Worm (Caenorhabditis elegans): ENCODE measurements around the gene Y39A1A.18.

Gene Y39A1A.18

DNA sequence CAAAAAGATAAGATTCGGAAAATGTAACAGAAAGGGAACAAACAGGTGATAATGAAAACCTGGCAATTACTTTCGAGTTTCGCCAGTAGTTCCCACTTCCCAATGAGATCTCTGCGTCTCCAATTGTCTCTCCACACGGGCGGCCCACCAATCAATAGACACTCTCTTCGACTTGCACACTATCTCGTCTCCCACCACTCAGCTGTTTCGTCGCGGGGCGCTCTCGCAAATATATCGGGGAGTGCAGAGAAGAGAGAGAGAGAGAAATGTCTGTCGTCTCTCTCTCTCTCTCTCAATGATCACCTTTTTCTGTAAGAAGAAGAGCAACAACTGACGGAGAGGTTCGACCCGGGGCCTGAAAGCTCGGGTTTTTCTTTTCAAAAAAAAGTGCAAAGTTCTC lies 25.9 kb upstream of the Y39A1A.18 start (continued):
- TF ChIP-seq pbrm-1 (GFP tag; IDR thresholded peaks at IDR 0.05) (peak; percentile 79), bed-2 (GFP tag; IDR thresholded peaks at IDR 0.05) (no peak), egl-44 (GFP tag; IDR thresholded peaks at IDR 0.05) (peak; percentile 59; the same call in 1 of the 2 replicates), ceh-40 (GFP tag; IDR thresholded peaks at IDR 0.05) (no peak), F37B4.10 (GFP tag; IDR thresholded peaks at IDR 0.05) (no peak), mxl-1 (tag; optimal IDR thresholded peaks at IDR 0.05) (no peak), F57A8.1 (GFP tag; optimal IDR thresholded peaks at IDR 0.05) (no peak), ceh-79 (tag; optimal IDR thresholded peaks at IDR 0.05) (no peak), tbp1 (GFP tag; optimal IDR thresholded peaks at IDR 0.05) (peak; percentile 58), ztf-18 (tag; optimal IDR thresholded peaks at IDR 0.05) (peak; percentile 44), akir-1 (GFP tag; optimal IDR thresholded peaks at IDR 0.05) (no peak), rpc-1 (optimal IDR thresholded peaks at IDR 0.05) (no peak), rpc-1 (tag; optimal IDR thresholded peaks at IDR 0.05) (no peak), him-1 (tag; optimal IDR thresholded peaks at IDR 0.05) (no peak), F33H1.4 (GFP tag; IDR thresholded peaks at IDR 0.05) (no peak; the same call in 1 of the 2 replicates), C06A6.2 (GFP tag; conservative IDR thresholded peaks at IDR 0.05) (peak; percentile 68; the same call in 1 of the 2 replicates), hlh-12 (tag; optimal IDR thresholded peaks at IDR 0.05) (no peak), F22D6.2 (tag; optimal IDR thresholded peaks at IDR 0.05) (no peak), nhr-120 (GFP tag; IDR thresholded peaks at IDR 0.05) (no peak), madf-3 (GFP tag; IDR thresholded peaks at IDR 0.05) (no peak), mes-4 (tag; optimal IDR thresholded peaks at IDR 0.05) (no peak), egrh-3 (GFP tag; IDR thresholded peaks at IDR 0.05) (0 out of 2 replicates have a peak, but pooled peaks have one; percentile 12), F52B5.7 (tag; optimal IDR thresholded peaks at IDR 0.05) (peak; percentile 18), dox-1 (GFP tag; IDR thresholded peaks at IDR 0.05) (peak; percentile 88), Y67H2A.10 (GFP tag; conservative IDR thresholded peaks at IDR 0.05) (peak; percentile 61; the same call in 1 of the 2 replicates), aptf-2 (GFP tag; conservative IDR thresholded peaks at IDR 0.05) (no peak), bed-1 (GFP tag; IDR thresholded peaks at IDR 0.05) (no peak), ztf-22 (GFP tag; optimal IDR thresholded peaks at IDR 0.05) (peak; percentile 54), ceh-27 (GFP tag; optimal IDR thresholded peaks at IDR 0.05) (peak; percentile 72), nfya-1 (tag; optimal IDR thresholded peaks at IDR 0.05; ENCODE audit: borderline replicate concordance, insufficient read depth) (no peak), nhr-90 (tag; optimal IDR thresholded peaks at IDR 0.05) (no peak), nfya-2 (GFP tag; IDR thresholded peaks at IDR 0.05) (no peak), attf-3 (GFP tag; conservative IDR thresholded peaks at IDR 0.05) (no peak), rcor-1 (GFP tag; IDR thresholded peaks at IDR 0.05) (peak; percentile 68), mcd-1 (GFP tag; IDR thresholded peaks at IDR 0.05) (peak; percentile 72), unc-62 (GFP tag; optimal IDR thresholded peaks at IDR 0.05) (no peak), ZK185.1 (tag; optimal IDR thresholded peaks at IDR 0.05; ENCODE audit: poor library complexity, severe bottlenecking) (peak; percentile 42), lag-1 (GFP tag; IDR thresholded peaks at IDR 0.05) (no peak), nhr-80 (tag; optimal IDR thresholded peaks at IDR 0.05) (peak; percentile 95), hmg-1.2 (GFP tag; IDR thresholded peaks at IDR 0.05) (peak; percentile 92), B0261.1 (tag; optimal IDR thresholded peaks at IDR 0.05) (no peak), snpc-3.4 (tag; optimal IDR thresholded peaks at IDR 0.05) (no peak), cebp-1 (GFP tag; IDR thresholded peaks at IDR 0.05) (peak; percentile 52; the same call in 1 of the 2 replicates), cebp-1 (tag; optimal IDR thresholded peaks at IDR 0.05) (peak; percentile 84), attf-5 (GFP tag; optimal IDR thresholded peaks at IDR 0.05) (peak; percentile 81), madf-8 (GFP tag; conservative IDR thresholded peaks at IDR 0.05) (no peak), Y95B8A.8 (GFP tag; IDR thresholded peaks at IDR 0.05) (0 out of 2 replicates have a peak, but pooled peaks have one; percentile 25), rec-8 (tag; optimal IDR thresholded peaks at IDR 0.05) (no peak), cebp-2 (GFP tag; IDR thresholded peaks at IDR 0.05) (no peak), F39B2.1 (GFP tag; IDR thresholded peaks at IDR 0.05) (no peak)
